Fruit fly (Drosophila melanogaster): ENCODE measurements around the gene CG6686.
"Not testable (repeated sequence)": the region's sequence is repeated elsewhere in the genome, so short reads cannot be mapped to it uniquely, and the experiment has no call there.

The CG6686 gene

DNA sequence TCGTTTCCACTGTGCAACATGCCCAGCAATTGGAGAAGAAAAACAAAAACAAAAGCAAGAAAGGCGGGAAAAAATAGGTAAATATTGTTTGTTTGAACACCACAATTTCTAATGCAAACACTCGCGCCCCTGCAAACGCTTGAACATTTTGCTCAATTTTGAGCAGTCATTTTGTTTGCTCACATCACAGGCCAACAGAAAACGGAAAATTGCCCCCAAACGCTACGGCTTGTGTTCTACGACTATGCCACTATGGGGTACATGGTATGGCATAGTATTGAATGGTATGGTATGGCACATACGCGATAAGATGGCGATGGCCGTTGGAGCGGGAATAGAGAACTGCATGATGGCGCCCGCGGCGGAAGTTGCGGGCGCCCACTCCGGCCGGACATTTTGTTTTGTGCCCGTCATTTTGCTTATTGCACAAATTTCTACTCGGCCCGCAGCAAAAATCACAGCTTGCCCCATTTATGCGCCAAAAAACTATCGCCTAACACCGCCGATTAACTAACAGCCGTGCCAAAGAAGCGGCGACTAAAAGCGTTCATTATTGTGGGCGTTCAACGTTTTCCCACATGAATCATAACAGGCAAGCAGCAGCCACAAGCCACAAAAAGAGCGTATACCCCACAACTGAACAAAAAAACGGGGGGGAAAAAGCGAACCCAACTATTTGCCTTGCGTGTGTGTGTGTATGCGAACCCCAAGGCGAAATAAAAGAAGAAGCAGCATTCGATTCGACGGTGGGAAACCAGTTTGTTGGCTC lies 16.6 kb upstream of the CG6686 start:
- TF ChIP-seq CG8478 (optimal IDR thresholded peaks at IDR 0.05), result no peak
- TF ChIP-seq EcR (GFP tag; optimal IDR thresholded peaks at IDR 0.05), result peak in 1 of 2 experiments; percentile 51
- TF ChIP-seq usp (GFP tag; optimal IDR thresholded peaks at IDR 0.05), result no peak
- TF ChIP-seq Dll (optimal IDR thresholded peaks at IDR 0.05), result no peak
- TF ChIP-seq pan (optimal IDR thresholded peaks at IDR 0.05), result no peak
- no peak for TF ChIP-seq psq (optimal IDR thresholded peaks at IDR 0.05)

DNA sequence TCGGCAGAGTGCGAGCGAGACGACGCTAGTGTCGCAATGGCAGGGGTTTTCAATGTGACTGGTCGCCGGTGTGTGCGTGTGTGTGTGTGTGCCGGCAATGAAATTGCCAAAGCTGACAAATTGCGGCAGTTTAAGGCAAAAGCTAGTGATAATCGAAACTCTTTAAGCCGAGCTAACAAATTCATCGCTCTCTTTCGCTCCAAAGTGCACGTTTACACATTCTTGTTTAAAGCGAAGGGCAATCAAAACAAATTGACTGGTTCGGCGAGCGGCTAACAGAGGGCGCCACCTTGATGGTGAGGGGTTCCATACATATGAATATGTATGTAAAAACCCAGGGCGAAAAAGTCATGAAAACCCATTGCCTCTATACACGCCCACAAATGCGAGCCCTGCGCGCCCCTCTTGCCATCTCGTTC lies 16.0 kb upstream of the CG6686 start:
- no peak for TF ChIP-seq psq (optimal IDR thresholded peaks at IDR 0.05)
- no peak for TF ChIP-seq Dll (optimal IDR thresholded peaks at IDR 0.05)
- no peak for TF ChIP-seq CG8478 (optimal IDR thresholded peaks at IDR 0.05)
- TF ChIP-seq usp (GFP tag; optimal IDR thresholded peaks at IDR 0.05), result no peak
- TF ChIP-seq EcR (GFP tag; optimal IDR thresholded peaks at IDR 0.05), result no peak
- no peak for TF ChIP-seq pan (optimal IDR thresholded peaks at IDR 0.05)

DNA sequence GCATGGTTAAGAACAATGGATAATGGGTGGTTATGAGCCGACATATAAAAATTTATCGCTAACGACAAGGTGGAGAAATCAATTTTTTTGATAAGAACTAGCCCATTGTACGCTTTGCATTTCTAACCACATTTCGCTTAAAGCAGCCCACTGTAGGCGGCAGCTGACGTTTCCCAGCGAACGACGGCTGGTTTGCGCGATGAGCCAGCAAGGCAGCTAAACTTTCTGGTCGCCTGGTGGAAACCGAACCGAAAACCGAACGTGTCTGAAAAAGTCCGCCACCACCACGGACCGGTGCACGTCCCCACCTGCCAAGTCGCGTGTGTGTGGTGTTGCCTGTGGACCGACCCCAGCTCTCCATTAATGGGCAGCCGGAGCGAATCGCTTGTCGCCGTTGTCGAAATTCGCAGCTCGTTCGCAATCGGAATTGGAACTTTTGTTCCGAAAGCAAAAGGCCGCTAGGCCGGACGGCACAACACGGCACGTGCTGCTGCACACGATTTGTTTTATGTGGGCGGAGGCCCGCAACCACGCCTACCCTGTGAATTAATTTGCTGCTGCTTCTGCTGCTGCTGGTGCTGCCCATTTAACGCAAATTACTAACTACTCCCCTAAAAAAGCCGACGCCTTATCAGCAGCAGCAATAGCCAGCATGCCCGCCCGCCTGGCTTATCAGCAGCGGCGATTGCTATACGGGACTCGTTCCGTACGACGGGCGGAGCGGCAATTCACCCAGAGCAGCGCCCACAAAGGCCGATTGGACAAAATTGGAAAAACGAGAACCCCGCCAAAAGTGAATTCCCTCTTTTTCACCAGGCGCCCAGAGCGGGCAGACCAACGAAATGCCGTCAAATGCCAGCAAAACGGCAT lies 15.3 kb upstream of the CG6686 start:
- no peak for TF ChIP-seq usp (GFP tag; optimal IDR thresholded peaks at IDR 0.05)
- no peak for TF ChIP-seq pan (optimal IDR thresholded peaks at IDR 0.05)
- TF ChIP-seq Dll (optimal IDR thresholded peaks at IDR 0.05), result peak; percentile 50
- no peak for TF ChIP-seq CG8478 (optimal IDR thresholded peaks at IDR 0.05)

DNA sequence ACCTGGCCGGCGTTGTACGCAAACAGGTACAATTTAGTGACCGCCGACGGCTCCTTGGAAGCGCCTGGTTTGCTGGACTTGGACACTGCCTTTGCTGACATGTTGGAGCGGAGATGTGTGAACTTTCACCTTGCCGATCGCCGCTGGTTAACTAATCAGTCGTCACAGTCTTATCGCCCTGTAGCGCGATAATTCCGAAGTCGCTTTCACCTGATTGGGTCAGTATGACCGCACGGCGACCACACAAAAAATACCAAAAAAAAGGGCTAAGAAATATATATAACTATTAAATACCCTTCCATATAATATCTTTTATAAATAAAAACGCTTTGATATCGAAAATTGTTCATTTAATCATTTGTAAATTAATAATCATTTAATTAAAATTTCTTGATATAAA lies 14.2 kb upstream of the CG6686 start, which contains the start of gene Hacd1:
Hacd1 (minus strand) TSS at position 216 of the 400 bp plus-strand sequence.
- TF ChIP-seq psq (optimal IDR thresholded peaks at IDR 0.05) (no peak), CG8478 (optimal IDR thresholded peaks at IDR 0.05) (no peak), Dll (optimal IDR thresholded peaks at IDR 0.05) (no peak), usp (GFP tag; optimal IDR thresholded peaks at IDR 0.05) (no peak), pan (optimal IDR thresholded peaks at IDR 0.05) (no peak), EcR (GFP tag; optimal IDR thresholded peaks at IDR 0.05) (no peak)

DNA sequence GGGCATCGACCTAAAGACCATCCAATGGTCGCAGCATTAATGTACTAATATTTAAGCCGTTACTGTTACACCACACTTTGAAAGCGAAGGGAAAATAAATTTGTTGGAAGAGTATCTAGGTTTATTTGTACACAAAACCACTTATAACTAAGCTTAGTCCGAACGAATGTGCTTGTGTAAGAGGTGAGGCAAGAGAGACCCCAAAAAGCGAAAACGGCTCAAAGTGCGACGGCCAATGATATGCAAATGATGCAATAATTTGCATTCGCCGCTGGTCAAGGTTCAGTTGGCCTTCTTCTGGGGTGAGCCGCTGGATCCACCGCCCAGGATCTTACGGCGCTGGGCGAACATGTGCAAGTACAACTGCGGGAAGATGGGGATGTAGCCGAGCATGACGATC lies 13.3 kb upstream of the CG6686 start:
- TF ChIP-seq psq (optimal IDR thresholded peaks at IDR 0.05) (no peak), usp (GFP tag; optimal IDR thresholded peaks at IDR 0.05) (no peak), Dll (optimal IDR thresholded peaks at IDR 0.05) (no peak), EcR (GFP tag; optimal IDR thresholded peaks at IDR 0.05) (no peak), CG8478 (optimal IDR thresholded peaks at IDR 0.05) (no peak), pan (optimal IDR thresholded peaks at IDR 0.05) (no peak)

DNA sequence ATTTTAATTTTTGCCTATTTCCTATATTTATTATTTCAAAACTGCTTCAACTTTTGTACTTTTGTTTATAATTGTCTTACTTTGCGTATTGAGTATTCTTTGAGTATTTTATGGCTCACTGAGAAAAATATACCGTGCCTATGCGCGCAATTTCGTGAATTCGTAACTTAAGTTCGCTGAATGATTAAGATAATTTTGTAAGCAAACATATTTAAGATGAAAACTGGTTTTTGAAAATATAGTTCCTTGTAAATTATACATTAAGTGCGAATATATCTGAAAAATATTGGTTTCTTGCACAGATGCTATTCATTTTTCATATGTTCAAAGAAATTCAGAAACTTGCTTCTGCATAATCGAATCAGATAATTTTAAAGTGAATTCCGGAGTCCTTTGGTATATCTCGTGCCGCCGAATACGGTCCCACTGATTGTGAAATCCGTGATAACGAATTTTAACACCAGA lies 11.4 kb upstream of the CG6686 start, which contains the start of the genes CG18787 and Nfs1:
CG18787 (minus strand) TSS at position 101 of the 465 bp plus-strand sequence.
Nfs1 (plus strand) TSS at position 415 of the 465 bp plus-strand sequence.
- TF ChIP-seq pan, Dll, psq (optimal IDR thresholded peaks at IDR 0.05): not testable (repeated sequence)

DNA sequence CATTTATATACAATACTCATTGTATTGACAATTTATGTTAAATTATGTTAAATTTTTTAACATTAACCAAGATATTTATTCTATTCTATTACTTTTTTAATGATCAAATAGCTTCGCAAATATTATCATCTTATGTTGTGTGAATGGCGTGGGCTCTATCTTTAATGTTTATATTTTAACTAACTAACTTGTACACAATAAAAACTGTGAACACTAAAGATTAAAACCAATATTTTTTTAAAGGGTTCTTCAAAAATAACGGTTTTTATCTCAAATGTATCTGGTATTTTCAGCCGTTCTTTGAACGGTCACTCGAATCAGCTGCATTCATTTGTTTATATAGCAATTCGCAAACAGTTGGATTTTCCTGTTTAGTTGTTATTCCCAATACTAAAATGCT lies 8.7 kb upstream of the CG6686 start, which contains the start of gene Ada1-1:
Ada1-1 (plus strand) TSS at position 301 of the 400 bp plus-strand sequence.
- TF ChIP-seq Dll (optimal IDR thresholded peaks at IDR 0.05); pan (optimal IDR thresholded peaks at IDR 0.05); usp (GFP tag; optimal IDR thresholded peaks at IDR 0.05): not testable (repeated sequence)

DNA sequence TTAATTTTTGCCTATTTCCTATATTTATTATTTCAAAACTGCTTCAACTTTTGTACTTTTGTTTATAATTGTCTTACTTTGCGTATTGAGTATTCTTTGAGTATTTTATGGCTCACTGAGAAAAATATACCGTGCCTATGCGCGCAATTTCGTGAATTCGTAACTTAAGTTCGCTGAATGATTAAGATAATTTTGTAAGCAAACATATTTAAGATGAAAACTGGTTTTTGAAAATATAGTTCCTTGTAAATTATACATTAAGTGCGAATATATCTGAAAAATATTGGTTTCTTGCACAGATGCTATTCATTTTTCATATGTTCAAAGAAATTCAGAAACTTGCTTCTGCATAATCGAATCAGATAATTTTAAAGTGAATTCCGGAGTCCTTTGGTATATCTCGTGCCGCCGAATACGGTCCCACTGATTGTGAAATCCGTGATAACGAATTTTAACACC lies 7.5 kb upstream of the CG6686 start, which contains the start of the genes CG18789 and Qtzl:
CG18789 (minus strand) TSS at position 101 of the 459 bp plus-strand sequence.
Qtzl (plus strand) TSS at position 409 of the 459 bp plus-strand sequence.
- not testable (repeated sequence) for TF ChIP-seq usp (GFP tag; optimal IDR thresholded peaks at IDR 0.05); EcR (GFP tag; optimal IDR thresholded peaks at IDR 0.05); Dll (optimal IDR thresholded peaks at IDR 0.05)

DNA sequence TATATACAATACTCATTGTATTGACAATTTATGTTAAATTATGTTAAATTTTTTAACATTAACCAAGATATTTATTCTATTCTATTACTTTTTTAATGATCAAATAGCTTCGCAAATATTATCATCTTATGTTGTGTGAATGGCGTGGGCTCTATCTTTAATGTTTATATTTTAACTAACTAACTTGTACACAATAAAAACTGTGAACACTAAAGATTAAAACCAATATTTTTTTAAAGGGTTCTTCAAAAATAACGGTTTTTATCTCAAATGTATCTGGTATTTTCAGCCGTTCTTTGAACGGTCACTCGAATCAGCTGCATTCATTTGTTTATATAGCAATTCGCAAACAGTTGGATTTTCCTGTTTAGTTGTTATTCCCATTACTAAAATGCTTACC lies 4.8 kb upstream of the CG6686 start, which contains the start of gene Ada1-2:
Ada1-2 (plus strand) TSS at position 301 of the 400 bp plus-strand sequence.
- not testable (repeated sequence) for TF ChIP-seq CG8478 (optimal IDR thresholded peaks at IDR 0.05); psq (optimal IDR thresholded peaks at IDR 0.05); EcR (GFP tag; optimal IDR thresholded peaks at IDR 0.05)

DNA sequence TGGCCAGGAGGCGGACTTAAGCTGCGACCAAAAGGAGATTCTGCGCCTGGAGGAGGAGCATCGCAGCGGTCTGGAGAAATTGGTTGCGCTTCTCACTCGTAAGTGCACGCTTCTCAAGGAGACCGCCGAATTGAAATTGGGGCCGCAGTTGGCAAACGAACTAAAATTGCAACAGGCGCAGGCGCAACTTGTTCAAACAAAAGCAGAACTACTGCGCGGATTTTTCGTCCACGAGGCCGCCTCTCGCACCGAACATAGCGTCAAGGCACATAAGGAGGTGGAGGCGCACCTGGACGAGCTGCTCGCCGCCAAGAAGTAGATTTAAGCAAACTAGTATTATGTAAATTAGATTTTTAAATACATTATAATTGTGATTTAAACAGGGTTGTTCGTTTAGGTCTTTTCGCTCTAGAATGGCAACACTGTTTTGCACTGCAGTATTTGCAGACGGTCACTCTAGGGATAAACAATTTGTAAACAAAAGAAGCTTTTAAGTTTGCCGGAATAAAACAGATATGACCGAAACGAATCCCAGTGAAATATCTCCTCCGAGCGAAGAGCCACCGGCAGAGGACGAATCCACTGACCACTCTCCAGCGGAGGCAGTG lies 2.7 kb upstream of the CG6686 start, which contains the start of gene escl:
escl (plus strand) TSS at position 470 of the 608 bp plus-strand sequence.
- no peak for TF ChIP-seq CG8478 (optimal IDR thresholded peaks at IDR 0.05)
- TF ChIP-seq psq (optimal IDR thresholded peaks at IDR 0.05), result no peak
- no peak for TF ChIP-seq pan (optimal IDR thresholded peaks at IDR 0.05)
- TF ChIP-seq usp (GFP tag; optimal IDR thresholded peaks at IDR 0.05), result no peak
- TF ChIP-seq Dll (optimal IDR thresholded peaks at IDR 0.05), result no peak
- TF ChIP-seq EcR (GFP tag; optimal IDR thresholded peaks at IDR 0.05), result no peak

DNA sequence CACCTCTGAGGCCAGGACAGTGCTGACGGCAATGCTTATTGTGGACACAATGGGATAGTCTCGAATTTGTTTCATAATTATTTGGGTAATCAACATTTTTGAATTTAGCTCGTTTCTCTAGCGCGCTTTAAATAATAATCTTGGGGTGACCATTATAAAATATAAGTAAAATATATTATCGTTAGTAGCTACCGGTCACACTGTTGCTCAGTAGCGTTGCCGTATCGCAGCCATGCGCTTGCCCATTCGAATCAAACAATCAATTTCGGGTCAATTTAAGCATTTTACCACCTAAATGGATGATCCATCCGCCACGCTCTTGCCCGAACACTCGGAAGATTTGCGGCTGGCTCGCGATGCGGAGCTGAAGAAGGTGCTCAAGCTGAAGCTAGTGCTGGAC lies 1.9 kb upstream of the CG6686 start, which contains the start of the genes zuc and dgt2:
zuc (minus strand) TSS at position 154 of the 400 bp plus-strand sequence.
dgt2 (plus strand) TSS at position 208 of the 400 bp plus-strand sequence.
- TF ChIP-seq Dll (optimal IDR thresholded peaks at IDR 0.05) (no peak), pan (optimal IDR thresholded peaks at IDR 0.05) (no peak), psq (optimal IDR thresholded peaks at IDR 0.05) (no peak), CG8478 (optimal IDR thresholded peaks at IDR 0.05) (no peak), EcR (GFP tag; optimal IDR thresholded peaks at IDR 0.05) (no peak), usp (GFP tag; optimal IDR thresholded peaks at IDR 0.05) (no peak)
